Worm (Caenorhabditis elegans) whole organism, late embryonic: ENCODE results near the gene T26C11.4.
A peak's percentile ranks its signal among the peaks of the same experiment; 100 is the strongest.

Experiments used
- C08G9.2 ChIP-seq: sonication (generic microtip); optimal IDR thresholded peaks from 2 replicates; lab custom pipeline; 2016; ENCODE audit warnings: mild to moderate bottlenecking, missing genetic modification characterization, moderate library complexity, missing compliant biosample characterization
- C38D4.7 ChIP-seq: fragments of 200-800 bp; sonication (Bioruptor generic); optimal IDR thresholded peaks from 2 replicates; lab custom pipeline; 2018; ENCODE audit warnings: mild to moderate bottlenecking, missing genetic modification characterization, moderate library complexity, missing compliant biosample characterization
- F13H6.1 ChIP-seq: sonication (generic microtip); optimal IDR thresholded peaks from 2 replicates; lab custom pipeline; 2016; ENCODE audit warnings: missing genetic modification characterization, missing compliant biosample characterization
- K09A11.1 ChIP-seq: sonication (generic microtip); optimal IDR thresholded peaks from 2 replicates; lab custom pipeline; 2017; ENCODE audit warnings: antibody characterized with exemption, mild to moderate bottlenecking, missing genetic modification characterization, missing compliant biosample characterization; ENCODE audit not compliant: insufficient read depth
- ahr-1 ChIP-seq: sonication (generic microtip); optimal IDR thresholded peaks from 2 replicates; lab custom pipeline; 2016; ENCODE audit warnings: missing genetic modification characterization, missing compliant biosample characterization
- ama-1 ChIP-seq: fragments of 150-350 bp; optimal IDR thresholded peaks from 2 replicates; lab custom pipeline; 2014
- ceh-18 ChIP-seq: sonication (generic microtip); optimal IDR thresholded peaks from 2 replicates; lab custom pipeline; 2016; ENCODE audit warnings: missing genetic modification characterization, missing compliant biosample characterization
- ceh-19 ChIP-seq: fragments of 200-800 bp; sonication (Bioruptor generic); optimal IDR thresholded peaks from 2 replicates; lab custom pipeline; 2018; ENCODE audit warnings: mild to moderate bottlenecking, missing genetic modification characterization, missing compliant biosample characterization
- ceh-2 ChIP-seq: sonication (generic microtip); optimal IDR thresholded peaks from 2 replicates; lab custom pipeline; 2016; ENCODE audit warnings: missing genotype, missing genetic modification characterization, missing compliant biosample characterization
- ceh-24 ChIP-seq: sonication (generic microtip); optimal IDR thresholded peaks from 2 replicates; lab custom pipeline; 2016; ENCODE audit warnings: mild to moderate bottlenecking, missing genetic modification characterization, missing compliant biosample characterization
- ceh-34 ChIP-seq: sonication (generic microtip); optimal IDR thresholded peaks from 2 replicates; lab custom pipeline; 2016; ENCODE audit warnings: mild to moderate bottlenecking, missing genetic modification characterization, missing compliant biosample characterization
- ceh-6 ChIP-seq: fragments of 200-800 bp; sonication (Bioruptor generic); optimal IDR thresholded peaks from 2 replicates; lab custom pipeline; 2018; ENCODE audit warnings: mild to moderate bottlenecking, missing genetic modification characterization, missing compliant biosample characterization
- ceh-9 ChIP-seq: sonication (generic microtip); optimal IDR thresholded peaks from 2 replicates; lab custom pipeline; 2016; ENCODE audit warnings: mild to moderate bottlenecking, missing genetic modification characterization, inconsistent platforms, missing compliant biosample characterization
- che-1 ChIP-seq: sonication (generic microtip); optimal IDR thresholded peaks from 2 replicates; lab custom pipeline; 2016; ENCODE audit warnings: mild to moderate bottlenecking, missing genetic modification characterization, missing compliant biosample characterization
- elt-2 ChIP-seq: sonication (generic microtip); optimal IDR thresholded peaks from 2 replicates; lab custom pipeline; 2016; ENCODE audit warnings: missing genetic modification reagents, missing genetic modification characterization, missing compliant biosample characterization
- elt-4 ChIP-seq: sonication (generic microtip); optimal IDR thresholded peaks from 2 replicates; lab custom pipeline; 2016; ENCODE audit warnings: missing genetic modification characterization, missing compliant biosample characterization
- eyg-1 ChIP-seq: sonication (generic microtip); optimal IDR thresholded peaks from 2 replicates; lab custom pipeline; 2016; ENCODE audit warnings: missing genotype, missing genetic modification characterization, missing compliant biosample characterization
- fax-1 ChIP-seq: sonication (generic microtip); optimal IDR thresholded peaks from 2 replicates; lab custom pipeline; 2016; ENCODE audit warnings: missing genotype, missing genetic modification characterization, missing compliant biosample characterization
- fkh-6 ChIP-seq: sonication (generic microtip); optimal IDR thresholded peaks from 2 replicates; lab custom pipeline; 2016; ENCODE audit warnings: missing genetic modification characterization, missing compliant biosample characterization
- hlh-30 ChIP-seq: sonication (generic microtip); optimal IDR thresholded peaks from 2 replicates; lab custom pipeline; 2017; ENCODE audit warnings: antibody characterized with exemption, missing genetic modification characterization, missing compliant biosample characterization; ENCODE audit not compliant: insufficient read depth
- hlh-6 ChIP-seq: sonication (generic microtip); optimal IDR thresholded peaks from 2 replicates; lab custom pipeline; 2016; ENCODE audit warnings: missing genotype, missing genetic modification characterization, missing compliant biosample characterization
- lim-6 ChIP-seq: sonication (generic microtip); optimal IDR thresholded peaks from 2 replicates; lab custom pipeline; 2016; ENCODE audit warnings: missing genetic modification characterization, missing compliant biosample characterization
- lin-11 ChIP-seq: fragments of 200-800 bp; sonication (Bioruptor generic); optimal IDR thresholded peaks from 2 replicates; lab custom pipeline; 2018; ENCODE audit warnings: mild to moderate bottlenecking, missing genetic modification characterization, missing compliant biosample characterization
- madf-2 ChIP-seq: sonication (generic microtip); optimal IDR thresholded peaks from 2 replicates; lab custom pipeline; 2017; ENCODE audit warnings: missing genetic modification characterization, missing compliant biosample characterization
- mec-3 ChIP-seq: sonication (generic microtip); optimal IDR thresholded peaks from 2 replicates; lab custom pipeline; 2016; ENCODE audit warnings: borderline replicate concordance, missing genetic modification characterization, missing compliant biosample characterization
- nfya-1 ChIP-seq: sonication (generic microtip); optimal IDR thresholded peaks from 2 replicates; lab custom pipeline; 2017; ENCODE audit warnings: missing genetic modification characterization, mild to moderate bottlenecking, missing compliant biosample characterization, antibody characterized with exemption, moderate library complexity
- nhr-11 ChIP-seq: fragments of 150-350 bp; optimal IDR thresholded peaks from 2 replicates; lab custom pipeline; 2014; ENCODE audit warnings: missing biosample characterization, missing genetic modification characterization
- nhr-232 ChIP-seq: sonication (generic microtip); optimal IDR thresholded peaks from 2 replicates; lab custom pipeline; 2016; ENCODE audit warnings: missing genetic modification characterization, missing compliant biosample characterization
- npax-4 ChIP-seq: sonication (generic microtip); optimal IDR thresholded peaks from 2 replicates; lab custom pipeline; 2016; ENCODE audit warnings: missing genetic modification characterization, missing compliant biosample characterization
- odd-2 ChIP-seq: sonication (generic microtip); optimal IDR thresholded peaks from 2 replicates; lab custom pipeline; 2017; ENCODE audit warnings: antibody characterized with exemption, mild to moderate bottlenecking, missing genetic modification characterization, missing compliant biosample characterization
- pat-9 ChIP-seq: fragments of 200-800 bp; sonication (Bioruptor generic); optimal IDR thresholded peaks from 2 replicates; lab custom pipeline; 2018; ENCODE audit warnings: mild to moderate bottlenecking, missing genetic modification characterization, moderate library complexity, missing compliant biosample characterization
- pha-2 ChIP-seq: sonication (generic microtip); optimal IDR thresholded peaks from 2 replicates; lab custom pipeline; 2017; ENCODE audit warnings: mild to moderate bottlenecking, missing genetic modification characterization, missing compliant biosample characterization
- pqm-1 ChIP-seq: sonication (generic microtip); optimal IDR thresholded peaks from 2 replicates; lab custom pipeline; 2016; ENCODE audit warnings: missing genetic modification characterization, missing compliant biosample characterization
- pros-1 ChIP-seq: fragments of 150-350 bp; optimal IDR thresholded peaks from 2 replicates; lab custom pipeline; 2014; ENCODE audit warnings: missing biosample characterization, missing genetic modification reagents, missing genetic modification characterization
- rnt-1 ChIP-seq: sonication (generic microtip); optimal IDR thresholded peaks from 2 replicates; lab custom pipeline; 2016; ENCODE audit warnings: missing genetic modification characterization, missing compliant biosample characterization
- sdc-2 ChIP-seq: sonication (generic microtip); optimal IDR thresholded peaks from 2 replicates; lab custom pipeline; 2016; ENCODE audit warnings: missing genotype, missing genetic modification characterization, missing compliant biosample characterization
- sox-2 ChIP-seq: fragments of 200-800 bp; sonication (Bioruptor generic); IDR thresholded peaks from 2 replicates; pipeline ENCODE4 v1.3.6; 2022; ENCODE audit warnings: missing genetic modification reagents, missing genetic modification characterization, missing compliant biosample characterization
- sox-4 ChIP-seq: sonication (generic microtip); optimal IDR thresholded peaks from 2 replicates; lab custom pipeline; 2017; ENCODE audit warnings: mild to moderate bottlenecking, missing genetic modification characterization, inconsistent platforms, missing compliant biosample characterization
- syd-9 ChIP-seq: sonication (generic microtip); optimal IDR thresholded peaks from 2 replicates; lab custom pipeline; 2016; ENCODE audit warnings: mild to moderate bottlenecking, missing genetic modification characterization, moderate library complexity, missing compliant biosample characterization
- tbx-2 ChIP-seq: sonication (generic microtip); optimal IDR thresholded peaks from 2 replicates; lab custom pipeline; 2016; ENCODE audit warnings: missing genetic modification characterization, missing compliant biosample characterization
- ttx-3 ChIP-seq: sonication (generic microtip); optimal IDR thresholded peaks from 2 replicates; lab custom pipeline; 2016; ENCODE audit warnings: missing genetic modification reagents, missing genetic modification characterization, missing compliant biosample characterization
- unc-42 ChIP-seq: sonication (generic microtip); optimal IDR thresholded peaks from 2 replicates; lab custom pipeline; 2016; ENCODE audit warnings: missing genotype, missing genetic modification characterization, missing compliant biosample characterization
- unc-55 ChIP-seq: sonication (generic microtip); optimal IDR thresholded peaks from 2 replicates; lab custom pipeline; 2017; ENCODE audit warnings: missing biosample characterization, missing genetic modification reagents, missing genetic modification characterization
- unc-86 ChIP-seq: sonication (generic microtip); optimal IDR thresholded peaks from 2 replicates; lab custom pipeline; 2016; ENCODE audit warnings: missing genetic modification characterization, missing compliant biosample characterization
- ztf-16 ChIP-seq: sonication (generic microtip); optimal IDR thresholded peaks from 2 replicates; lab custom pipeline; 2017; ENCODE audit warnings: missing genetic modification characterization, missing compliant biosample characterization

The T26C11.4 gene

ce11 chrX:1845493-1845892 lies at the start of gene T26C11.4:
T26C11.4 (minus strand) TSS chrX:1845546.
- no peak for TF ChIP-seq sox-4
- TF ChIP-seq sox-2, result no peak
- peak; percentile 41 for TF ChIP-seq sdc-2 (tag; lab: Kevin White, UChicago)
- no peak for TF ChIP-seq pat-9 (tag; lab: Kevin White, UChicago)
- peak; percentile 31 for TF ChIP-seq unc-55 (GFP tag; lab: Kevin White, UChicago)

- TF ChIP-seq fkh-6 (no peak), hlh-30 (tag; lab: Kevin White, UChicago) (no peak), che-1 (no peak), npax-4 (tag; lab: Kevin White, UChicago) (no peak), ceh-34 (tag; lab: Kevin White, UChicago) (no peak), pha-2 (tag; lab: Kevin White, UChicago) (no peak), lin-11 (tag; lab: Kevin White, UChicago) (no peak), pros-1 (tag; lab: Kevin White, UChicago) (no peak), syd-9 (no peak), mec-3 (no peak), ahr-1 (tag; lab: Kevin White, UChicago) (no peak), madf-2 (tag; lab: Kevin White, UChicago) (no peak), ceh-2 (tag; lab: Kevin White, UChicago) (no peak), sdc-2 (tag; lab: Kevin White, UChicago) (no peak), rnt-1 (tag; lab: Kevin White, UChicago) (no peak), ttx-3 (tag; lab: Kevin White, UChicago) (no peak), ceh-6 (GFP tag; lab: Kevin White, UChicago) (no peak), ztf-16 (tag; lab: Kevin White, UChicago) (no peak), ceh-9 (tag; lab: Kevin White, UChicago) (no peak)
Observed at ce11 chrX:1891887-1892286, 46.5 kb upstream of the T26C11.4 start, which contains the start of gene B0294.3. B0294.3 (plus strand) TSS chrX:1892187.

- TF ChIP-seq lim-6 (tag; lab: Kevin White, UChicago) (no peak), nhr-232 (no peak), pqm-1 (tag; lab: Kevin White, UChicago) (no peak), ama-1 (lab: Kevin White, UChicago) (no peak), ceh-2 (tag; lab: Kevin White, UChicago) (no peak), odd-2 (tag; lab: Kevin White, UChicago) (no peak), unc-86 (tag; lab: Kevin White, UChicago) (no peak), madf-2 (tag; lab: Kevin White, UChicago) (no peak), nfya-1 (tag; lab: Kevin White, UChicago) (no peak), ceh-18 (tag; lab: Kevin White, UChicago) (no peak), unc-42 (tag; lab: Kevin White, UChicago) (no peak), elt-2 (no peak), sox-4 (no peak), elt-4 (no peak), fax-1 (tag; lab: Kevin White, UChicago) (no peak), eyg-1 (tag; lab: Kevin White, UChicago) (no peak), ceh-24 (tag; lab: Kevin White, UChicago) (no peak), ceh-19 (GFP tag; lab: Kevin White, UChicago) (no peak)
Observed at ce11 chrX:1890817-1891216, 45.5 kb upstream of the T26C11.4 start.

ce11 chrX:1888445-1889035 lies 43.2 kb upstream of the T26C11.4 start:
- TF ChIP-seq ceh-2 (tag; lab: Kevin White, UChicago), result no peak
- TF ChIP-seq ama-1 (lab: Kevin White, UChicago), result no peak
- TF ChIP-seq nhr-11 (tag; lab: Kevin White, UChicago), result no peak
- no peak for TF ChIP-seq ahr-1 (tag; lab: Kevin White, UChicago)
- no peak for TF ChIP-seq fkh-6
- TF ChIP-seq K09A11.1, result no peak
- no peak for TF ChIP-seq F13H6.1
- TF ChIP-seq pat-9 (tag; lab: Kevin White, UChicago), result no peak
- TF ChIP-seq unc-55 (GFP tag; lab: Kevin White, UChicago), result no peak
- TF ChIP-seq lin-11 (tag; lab: Kevin White, UChicago), result no peak
- TF ChIP-seq hlh-6 (tag; lab: Kevin White, UChicago), result no peak
- TF ChIP-seq tbx-2 (tag; lab: Kevin White, UChicago), result peak; percentile 42
- TF ChIP-seq pqm-1 (tag; lab: Kevin White, UChicago), result no peak
- TF ChIP-seq ceh-18 (tag; lab: Kevin White, UChicago), result peak; percentile 18
- TF ChIP-seq pros-1 (tag; lab: Kevin White, UChicago), result no peak
- no peak for TF ChIP-seq mec-3
- peak; percentile 98 for TF ChIP-seq sdc-2 (tag; lab: Kevin White, UChicago)
- TF ChIP-seq C38D4.7 (GFP tag; lab: Kevin White, UChicago), result no peak
- no peak for TF ChIP-seq sox-4
- no peak for TF ChIP-seq pha-2 (tag; lab: Kevin White, UChicago)
- no peak for TF ChIP-seq che-1
- no peak for TF ChIP-seq C08G9.2 (tag; lab: Kevin White, UChicago)
